Fruit fly (Drosophila melanogaster) whole organism, pupa: Measurements from ENCODE around the gene mri.

Source experiments
- CG13204 ChIP-seq: fragments of 200-800 bp; sonication (Bioruptor generic); optimal IDR thresholded peaks from 2 replicates; lab custom pipeline; 2018; ENCODE audit warnings: missing biosample characterization, mild to moderate bottlenecking, missing genetic modification characterization, moderate library complexity
- CG17806 ChIP-seq: fragments of 200-800 bp; sonication (Bioruptor generic); optimal IDR thresholded peaks from 2 replicates; lab custom pipeline; 2018; ENCODE audit warnings: missing biosample characterization, mild to moderate bottlenecking, missing genetic modification characterization, moderate library complexity
- CG4496 ChIP-seq: fragments of 200-800 bp; sonication (Bioruptor generic); IDR thresholded peaks from 3 replicates; pipeline ENCODE4 v1.3.6; 2022; ENCODE audit warnings: missing biosample characterization, missing genetic modification characterization
- CG8301 ChIP-seq: fragments of 200-800 bp; sonication (Bioruptor generic); optimal IDR thresholded peaks from 2 replicates; lab custom pipeline; 2018; ENCODE audit warnings: missing biosample characterization, mild to moderate bottlenecking, missing genetic modification characterization
- D1 ChIP-seq: fragments of 200-800 bp; sonication (Bioruptor generic); optimal IDR thresholded peaks from 2 replicates; lab custom pipeline; 2018; ENCODE audit warnings: missing biosample characterization, mild to moderate bottlenecking, missing genetic modification characterization, moderate library complexity
- EcR ChIP-seq: fragments of 200-800 bp; sonication (Bioruptor generic); optimal IDR thresholded peaks from 3 replicates; lab custom pipeline; 2019; ENCODE audit warnings: missing biosample characterization, missing genetic modification characterization, mild to moderate bottlenecking, moderate library complexity, missing genetic modification reagents
- Pif1A ChIP-seq: fragments of 200-800 bp; sonication (Bioruptor generic); optimal IDR thresholded peaks from 3 replicates; lab custom pipeline; 2016; ENCODE audit warnings: missing biosample characterization, missing genetic modification characterization
- rn ChIP-seq: fragments of 200-800 bp; sonication (Bioruptor generic); IDR thresholded peaks from 2 replicates; pipeline ENCODE4 v1.3.6; 2022; ENCODE audit warnings: missing biosample characterization, missing genetic modification characterization

- no peak for TF ChIP-seq D1 (tag; lab: Kevin White, UChicago)
- TF ChIP-seq CG13204 (GFP tag; lab: Kevin White, UChicago): no peak
- no peak for TF ChIP-seq CG4496 (GFP tag; lab: Robert Waterston, UW)
- TF ChIP-seq Pif1A (GFP tag; lab: Kevin White, UChicago): no peak
- peak; percentile 14 for TF ChIP-seq EcR (GFP tag; lab: Kevin White, UChicago)
- TF ChIP-seq CG17806: peak; percentile 0
- no peak for TF ChIP-seq rn (GFP tag; lab: Robert Waterston, UW)
- no peak for TF ChIP-seq CG8301 (tag; lab: Kevin White, UChicago)
Observed at dm6 chr3L:178445-178844, 21.5 kb upstream of the mri start.
